Fruit fly (Drosophila melanogaster) whole organism: ENCODE data around the gene kibra.

Source experiments
- CG8478 ChIP-seq: fragments of >200 bp; optimal IDR thresholded peaks from 2 replicates; lab custom pipeline; 2018; ENCODE audit warnings: inconsistent platforms
- Dll ChIP-seq: fragments of >200 bp; optimal IDR thresholded peaks from 2 replicates; lab custom pipeline; 2017
- pan ChIP-seq: fragments of >200 bp; optimal IDR thresholded peaks from 2 replicates; lab custom pipeline; 2017
- psq ChIP-seq: fragments of >200 bp; optimal IDR thresholded peaks from 2 replicates; lab custom pipeline; 2017
- usp ChIP-seq: fragments of >200 bp; optimal IDR thresholded peaks from 2 replicates; lab custom pipeline; 2017; ENCODE audit warnings: missing biosample characterization, missing genetic modification characterization, mixed read lengths

- TF ChIP-seq pan (lab: Kevin White, UChicago) (no peak), psq (lab: Kevin White, UChicago) (no peak), usp (GFP tag; lab: Kevin White, UChicago) (no peak), CG8478 (no peak), Dll (lab: Kevin White, UChicago) (no peak)
Observed at dm6 chr3R:14692971-14693253, 31.1 kb downstream of the kibra start.
